Fruit fly (Drosophila melanogaster): Measurements from ENCODE around the gene CG31467.

DNA sequence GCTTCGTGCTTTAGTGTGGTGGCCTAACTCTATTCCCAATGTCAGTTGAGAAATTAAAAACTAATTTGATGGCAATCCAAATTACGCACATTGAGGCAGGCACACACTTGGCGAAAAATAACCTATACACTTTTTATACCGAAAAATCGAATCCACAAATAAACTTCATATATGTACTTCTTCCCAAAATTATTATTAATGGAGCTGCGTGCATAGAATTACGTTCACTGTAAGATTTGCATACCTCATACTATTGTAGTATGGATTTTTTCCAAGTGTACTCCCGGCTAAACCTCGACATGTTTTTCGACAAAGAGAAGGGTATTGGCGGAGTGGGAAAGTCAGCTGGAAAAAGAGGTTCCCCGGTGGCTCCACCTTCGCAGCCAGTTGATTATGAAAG lies 22.4 kb downstream of the CG31467 start:
- TF ChIP-seq psq (GFP tag; optimal IDR thresholded peaks at IDR 0.05) (no peak), Abd-B (GFP tag; optimal IDR thresholded peaks at IDR 0.05) (no peak)
